Fruit fly (Drosophila melanogaster) whole organism, adult: Measurements from ENCODE around the gene CG34293.

Experiments used
- CG11617 ChIP-seq: fragments of 200-800 bp; sonication (Bioruptor generic); optimal IDR thresholded peaks from 2 replicates; lab custom pipeline; 2017; ENCODE audit warnings: mild to moderate bottlenecking, missing biosample characterization, missing genetic modification reagents, missing genetic modification characterization
- CG12768 ChIP-seq: fragments of 200-800 bp; sonication (Bioruptor generic); optimal IDR thresholded peaks from 2 replicates; lab custom pipeline; 2017; ENCODE audit warnings: missing biosample characterization, missing genetic modification characterization, mild to moderate bottlenecking, moderate library complexity, missing genetic modification reagents
- CG14711 ChIP-seq: fragments of 200-800 bp; sonication (Bioruptor generic); optimal IDR thresholded peaks from 2 replicates; lab custom pipeline; 2018; ENCODE audit warnings: missing biosample characterization, mild to moderate bottlenecking, missing genetic modification characterization, moderate library complexity
- CG1620 ChIP-seq: fragments of 200-800 bp; sonication (Bioruptor generic); optimal IDR thresholded peaks from 2 replicates; lab custom pipeline; 2016; ENCODE audit warnings: missing biosample characterization, missing genetic modification characterization
- CG33017 ChIP-seq: fragments of 200-800 bp; sonication (Bioruptor generic); optimal IDR thresholded peaks from 2 replicates; lab custom pipeline; 2018; ENCODE audit warnings: missing biosample characterization, mild to moderate bottlenecking, missing genetic modification characterization, moderate library complexity
- CG5204 ChIP-seq: fragments of 200-800 bp; sonication (Bioruptor generic); optimal IDR thresholded peaks from 2 replicates; lab custom pipeline; 2016; ENCODE audit warnings: missing biosample characterization, missing genetic modification characterization
- CG7045 ChIP-seq: fragments of 200-800 bp; sonication (Bioruptor generic); optimal IDR thresholded peaks from 2 replicates; lab custom pipeline; 2017; ENCODE audit warnings: missing biosample characterization, mild to moderate bottlenecking, missing genetic modification characterization
- CG7101 ChIP-seq: fragments of 200-800 bp; sonication (Bioruptor generic); optimal IDR thresholded peaks from 2 replicates; lab custom pipeline; 2018; ENCODE audit warnings: missing biosample characterization, mild to moderate bottlenecking, missing genetic modification characterization, moderate library complexity
- Clk ChIP-seq: fragments of 200-800 bp; sonication (Bioruptor generic); optimal IDR thresholded peaks from 2 replicates; lab custom pipeline; 2017; ENCODE audit warnings: missing biosample characterization, missing genetic modification characterization
- Crg-1 ChIP-seq: fragments of 200-800 bp; sonication (Bioruptor generic); optimal IDR thresholded peaks from 2 replicates; lab custom pipeline; 2016; ENCODE audit warnings: missing biosample characterization, missing genetic modification characterization
- Hr96 ChIP-seq: fragments of 200-800 bp; sonication (Bioruptor generic); optimal IDR thresholded peaks from 2 replicates; lab custom pipeline; 2016; ENCODE audit warnings: missing biosample characterization, missing genetic modification characterization
- Mnt ChIP-seq: fragments of 200-800 bp; sonication (Bioruptor generic); optimal IDR thresholded peaks from 2 replicates; lab custom pipeline; 2016; ENCODE audit warnings: missing biosample characterization, mild to moderate bottlenecking, missing genetic modification characterization
- bab1 ChIP-seq: fragments of 200-800 bp; sonication (Bioruptor generic); optimal IDR thresholded peaks from 3 replicates; lab custom pipeline; 2019; ENCODE audit warnings: missing biosample characterization, mild to moderate bottlenecking, missing genetic modification characterization, moderate library complexity
- cic ChIP-seq: fragments of 200-800 bp; sonication (Bioruptor generic); optimal IDR thresholded peaks from 2 replicates; lab custom pipeline; 2017; ENCODE audit warnings: missing biosample characterization, mild to moderate bottlenecking, missing genetic modification characterization, moderate library complexity
- cnc ChIP-seq, 2 experiments: fragments of >200 bp; optimal IDR thresholded peaks; 2 replicates each; lab custom pipeline; 2017
- kay ChIP-seq: fragments of 200-800 bp; sonication (Bioruptor generic); peaks from one replicate; lab custom pipeline; 2016; ENCODE audit warnings: missing biosample characterization, missing genetic modification characterization, borderline replicate concordance
- ovo ChIP-seq: fragments of 200-800 bp; sonication (Bioruptor generic); optimal IDR thresholded peaks from 2 replicates; lab custom pipeline; 2016; ENCODE audit warnings: missing biosample characterization, missing genetic modification characterization
- pad ChIP-seq: fragments of 200-800 bp; sonication (Bioruptor generic); optimal IDR thresholded peaks from 3 replicates; lab custom pipeline; 2017; ENCODE audit warnings: missing biosample characterization, missing genetic modification characterization, mild to moderate bottlenecking, moderate library complexity, missing genetic modification reagents
- tj ChIP-seq: fragments of 200-800 bp; sonication (Bioruptor generic); optimal IDR thresholded peaks from 3 replicates; lab custom pipeline; 2017; ENCODE audit warnings: missing biosample characterization, mild to moderate bottlenecking, missing genetic modification characterization, moderate library complexity
- toe ChIP-seq: fragments of 200-800 bp; sonication (Bioruptor generic); optimal IDR thresholded peaks from 2 replicates; lab custom pipeline; 2016; ENCODE audit warnings: missing biosample characterization, missing genetic modification characterization

Gene CG34293

DNA sequence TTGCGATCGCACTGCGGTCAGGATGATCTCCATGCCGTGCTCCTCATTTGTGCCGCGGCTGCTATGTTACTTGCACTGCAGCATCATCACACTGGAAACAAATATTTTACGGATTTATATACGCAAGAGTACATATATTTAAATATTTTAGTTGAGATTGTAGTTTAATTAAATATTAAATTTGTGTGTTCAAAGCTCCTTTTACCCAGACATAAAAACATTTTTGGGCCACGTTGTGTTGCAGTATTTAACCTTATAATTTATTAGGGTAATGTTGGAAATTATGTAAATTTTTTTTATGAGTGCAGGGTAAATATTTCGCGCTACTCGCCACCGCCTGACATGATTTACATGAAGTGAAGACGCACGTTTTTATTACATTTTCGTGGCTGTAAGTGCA, 32.2 kb upstream of the CG34293 start:
- TF ChIP-seq toe (GFP tag; lab: Kevin White, UChicago) (no peak), Mnt (GFP tag; lab: Kevin White, UChicago) (no peak), cic (GFP tag; lab: Kevin White, UChicago) (no peak), cnc (optimal IDR thresholded peaks at IDR 0.05; lab: Kevin White, UChicago) (no peak), CG11617 (no peak), CG5204 (no peak), CG1620 (GFP tag; lab: Kevin White, UChicago) (no peak), Clk (GFP tag; lab: Kevin White, UChicago) (no peak), Hr96 (GFP tag; lab: Kevin White, UChicago) (no peak), tj (GFP tag; lab: Kevin White, UChicago) (no peak), bab1 (GFP tag; lab: Kevin White, UChicago) (no peak), kay (GFP tag; lab: Kevin White, UChicago) (no peak), pad (GFP tag; lab: Kevin White, UChicago) (no peak), CG33017 (no peak), Crg-1 (GFP tag; lab: Kevin White, UChicago) (no peak), CG7045 (GFP tag; lab: Kevin White, UChicago) (no peak)

DNA sequence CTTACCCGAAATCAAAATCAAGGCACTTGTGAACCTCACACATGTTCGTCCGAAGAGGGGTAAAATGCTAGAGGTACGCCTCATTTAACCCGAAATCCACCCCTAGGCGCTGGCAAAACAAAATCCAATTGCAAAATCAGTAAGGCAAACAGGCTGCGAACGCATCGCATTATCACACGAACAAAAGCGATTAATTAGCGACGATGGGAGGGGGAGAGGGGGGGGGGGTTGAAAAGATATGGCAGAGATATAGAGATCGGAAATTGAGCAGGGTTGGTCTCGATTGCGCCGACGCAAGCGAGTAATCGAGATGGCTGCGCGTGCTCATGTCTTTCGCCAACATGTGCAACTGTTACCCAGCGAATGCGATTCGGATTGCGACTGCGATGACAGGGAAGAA, 31.5 kb upstream of the CG34293 start:
- TF ChIP-seq cic (GFP tag; lab: Kevin White, UChicago): no peak
- TF ChIP-seq CG14711: no peak
- TF ChIP-seq CG5204: no peak
- TF ChIP-seq toe (GFP tag; lab: Kevin White, UChicago): no peak
- no peak for TF ChIP-seq CG7101 (tag; lab: Kevin White, UChicago)
- TF ChIP-seq pad (GFP tag; lab: Kevin White, UChicago): no peak
- no peak for TF ChIP-seq CG11617
- no peak for TF ChIP-seq ovo (GFP tag; lab: Kevin White, UChicago)
- TF ChIP-seq Mnt (GFP tag; lab: Kevin White, UChicago): no peak
- TF ChIP-seq Crg-1 (GFP tag; lab: Kevin White, UChicago): no peak
- no peak for TF ChIP-seq CG7045 (GFP tag; lab: Kevin White, UChicago)
- no peak for TF ChIP-seq CG12768 (GFP tag; lab: Kevin White, UChicago)
- no peak for TF ChIP-seq Clk (GFP tag; lab: Kevin White, UChicago)
- TF ChIP-seq CG33017: no peak
- TF ChIP-seq Hr96 (GFP tag; lab: Kevin White, UChicago): no peak
- no peak for TF ChIP-seq tj (GFP tag; lab: Kevin White, UChicago)
- TF ChIP-seq CG1620 (GFP tag; lab: Kevin White, UChicago): no peak

DNA sequence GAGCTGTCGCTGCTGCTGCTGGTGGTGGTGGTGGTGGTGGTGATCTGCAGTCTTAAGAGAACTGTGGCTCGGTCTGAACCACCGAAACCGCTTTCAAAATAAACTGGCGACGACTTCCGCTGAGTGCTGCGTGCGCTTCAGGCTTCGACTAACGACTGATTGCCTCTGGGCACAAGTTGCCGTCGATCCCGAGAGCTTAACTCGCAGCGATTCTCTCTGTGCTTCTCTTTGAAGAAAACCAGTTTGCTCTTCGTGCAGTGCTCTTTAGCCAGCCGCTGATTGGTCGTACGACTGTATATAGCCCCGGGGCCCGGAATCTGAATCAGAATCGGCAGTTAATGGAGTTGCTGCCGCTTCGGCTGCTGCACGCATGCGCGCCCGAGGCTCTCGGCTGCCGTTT, 28.7 kb upstream of the CG34293 start, which contains the start of gene Ser:
TSS of gene Ser (minus strand) at position 162 of the 400 bp plus-strand sequence.
- no peak for TF ChIP-seq toe (GFP tag; lab: Kevin White, UChicago)
- no peak for TF ChIP-seq Mnt (GFP tag; lab: Kevin White, UChicago)
- TF ChIP-seq tj (GFP tag; lab: Kevin White, UChicago): no peak
- no peak for TF ChIP-seq ovo (GFP tag; lab: Kevin White, UChicago)
- no peak for TF ChIP-seq pad (GFP tag; lab: Kevin White, UChicago)
- no peak for TF ChIP-seq Hr96 (GFP tag; lab: Kevin White, UChicago)
- no peak for TF ChIP-seq CG7101 (tag; lab: Kevin White, UChicago)
- no peak for TF ChIP-seq cic (GFP tag; lab: Kevin White, UChicago)
- TF ChIP-seq cnc (optimal IDR thresholded peaks at IDR 0.05; lab: Kevin White, UChicago): no peak
- no peak for TF ChIP-seq bab1 (GFP tag; lab: Kevin White, UChicago)
- TF ChIP-seq Clk (GFP tag; lab: Kevin White, UChicago): no peak
- no peak for TF ChIP-seq CG1620 (GFP tag; lab: Kevin White, UChicago)
- TF ChIP-seq kay (GFP tag; lab: Kevin White, UChicago): no peak
- TF ChIP-seq CG12768 (GFP tag; lab: Kevin White, UChicago): no peak
- TF ChIP-seq CG33017: no peak
- no peak for TF ChIP-seq CG14711
- TF ChIP-seq CG11617: no peak

DNA sequence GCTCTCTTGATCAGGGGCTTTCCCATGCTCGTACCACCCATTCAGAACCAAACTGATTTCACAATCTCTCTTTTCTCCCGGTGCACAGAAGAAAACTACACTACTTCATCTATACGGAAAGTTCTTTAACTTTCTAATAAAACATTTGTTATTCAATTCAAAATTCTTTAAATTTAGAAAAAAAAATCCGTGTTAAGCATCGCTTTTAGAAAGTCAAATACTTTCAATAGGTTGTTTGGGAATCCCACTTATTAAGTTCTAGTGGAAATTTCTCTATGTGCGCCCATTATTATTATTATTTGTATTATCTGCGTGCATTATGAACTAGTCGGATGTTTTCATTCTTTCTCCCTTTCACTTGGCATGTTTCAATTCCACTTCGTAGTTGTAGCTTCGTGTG, 27.7 kb upstream of the CG34293 start:
- no peak for TF ChIP-seq CG1620 (GFP tag; lab: Kevin White, UChicago)
- TF ChIP-seq ovo (GFP tag; lab: Kevin White, UChicago): no peak
- TF ChIP-seq CG12768 (GFP tag; lab: Kevin White, UChicago): no peak
- no peak for TF ChIP-seq pad (GFP tag; lab: Kevin White, UChicago)
- TF ChIP-seq kay (GFP tag; lab: Kevin White, UChicago): no peak
- no peak for TF ChIP-seq cic (GFP tag; lab: Kevin White, UChicago)
- TF ChIP-seq CG7101 (tag; lab: Kevin White, UChicago): no peak
- no peak for TF ChIP-seq CG7045 (GFP tag; lab: Kevin White, UChicago)
- no peak for TF ChIP-seq tj (GFP tag; lab: Kevin White, UChicago)

DNA sequence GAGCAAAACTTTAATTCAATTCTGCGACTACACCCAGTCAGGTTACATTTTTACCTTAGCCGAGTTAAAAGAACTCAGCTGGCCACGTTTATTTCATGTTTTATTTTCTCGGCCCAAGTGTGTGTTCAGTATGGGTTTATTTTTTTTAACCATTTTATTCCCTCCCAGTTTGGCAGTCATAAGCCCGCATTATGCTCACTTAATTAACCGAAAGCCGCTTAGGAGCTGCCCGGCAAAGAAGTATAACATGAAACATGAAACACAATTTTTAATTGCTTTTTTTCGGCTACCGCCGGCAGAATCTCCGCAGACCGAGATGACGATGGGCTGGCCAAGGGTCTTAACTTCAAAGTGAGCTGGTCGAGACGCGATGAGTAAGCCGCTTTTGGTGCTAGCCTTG, 21.5 kb upstream of the CG34293 start:
- no peak for TF ChIP-seq Crg-1 (GFP tag; lab: Kevin White, UChicago)
- no peak for TF ChIP-seq CG11617
- no peak for TF ChIP-seq CG1620 (GFP tag; lab: Kevin White, UChicago)
- no peak for TF ChIP-seq cic (GFP tag; lab: Kevin White, UChicago)
- TF ChIP-seq CG5204: no peak
- no peak for TF ChIP-seq CG7101 (tag; lab: Kevin White, UChicago)
- no peak for TF ChIP-seq Hr96 (GFP tag; lab: Kevin White, UChicago)
- no peak for TF ChIP-seq CG14711
- no peak for TF ChIP-seq bab1 (GFP tag; lab: Kevin White, UChicago)
- TF ChIP-seq toe (GFP tag; lab: Kevin White, UChicago): no peak
- no peak for TF ChIP-seq cnc (optimal IDR thresholded peaks at IDR 0.05; lab: Kevin White, UChicago)
- TF ChIP-seq CG7045 (GFP tag; lab: Kevin White, UChicago): no peak
- no peak for TF ChIP-seq CG12768 (GFP tag; lab: Kevin White, UChicago)
- no peak for TF ChIP-seq pad (GFP tag; lab: Kevin White, UChicago)
- TF ChIP-seq tj (GFP tag; lab: Kevin White, UChicago): no peak
- TF ChIP-seq kay (GFP tag; lab: Kevin White, UChicago): no peak
- TF ChIP-seq ovo (GFP tag; lab: Kevin White, UChicago): no peak
- no peak for TF ChIP-seq Clk (GFP tag; lab: Kevin White, UChicago)
- TF ChIP-seq CG33017: no peak
